Worm (Caenorhabditis elegans) whole organism, L3 larva: Measurements from ENCODE around the gene wht-2.
A peak's percentile ranks its signal among the peaks of the same experiment; 100 is the strongest.

Experiments used
- ama-1 ChIP-seq: fragments of 150-350 bp; optimal IDR thresholded peaks from 2 replicates; lab custom pipeline; 2018
- egl-27 ChIP-seq: sonication (generic microtip); optimal IDR thresholded peaks from 4 replicates; lab custom pipeline; 2017; ENCODE audit warnings: missing biosample characterization, missing genetic modification reagents, missing genetic modification characterization
- elt-1 ChIP-seq: fragments of 150-350 bp; optimal IDR thresholded peaks from 2 replicates; lab custom pipeline; 2014; ENCODE audit warnings: missing biosample characterization, missing genetic modification characterization
- fos-1 ChIP-seq: fragments of 150-350 bp; optimal IDR thresholded peaks from 2 replicates; lab custom pipeline; 2014; ENCODE audit warnings: missing biosample characterization, missing genetic modification characterization
- lsy-12 ChIP-seq: sonication (generic microtip); optimal IDR thresholded peaks from 2 replicates; lab custom pipeline; 2016; ENCODE audit warnings: mild to moderate bottlenecking, missing genetic modification characterization, missing compliant biosample characterization
- nfya-1 ChIP-seq: sonication (generic microtip); optimal IDR thresholded peaks from 2 replicates; lab custom pipeline; 2017; ENCODE audit warnings: missing genetic modification characterization, mild to moderate bottlenecking, missing compliant biosample characterization, antibody characterized with exemption, moderate library complexity; ENCODE audit not compliant: insufficient read depth
- nhr-237 ChIP-seq: fragments of 150-350 bp; optimal IDR thresholded peaks from 2 replicates; lab custom pipeline; 2014; ENCODE audit warnings: missing biosample characterization, missing genetic modification characterization
- nhr-25 ChIP-seq: sonication (generic microtip); optimal IDR thresholded peaks from 2 replicates; lab custom pipeline; 2017; ENCODE audit warnings: missing biosample characterization, missing genetic modification characterization
- nhr-28 ChIP-seq: fragments of 150-350 bp; optimal IDR thresholded peaks from 2 replicates; lab custom pipeline; 2014; ENCODE audit warnings: missing biosample characterization, missing genetic modification characterization
- nhr-77 ChIP-seq: fragments of 150-350 bp; optimal IDR thresholded peaks from 2 replicates; lab custom pipeline; 2014; ENCODE audit warnings: missing biosample characterization, missing genetic modification characterization
- pha-4 ChIP-seq: fragments of 150-350 bp; optimal IDR thresholded peaks from 2 replicates; lab custom pipeline; 2014; ENCODE audit warnings: missing biosample characterization, missing genetic modification reagents, missing genetic modification characterization
- skn-1 ChIP-seq: fragments of 150-350 bp; optimal IDR thresholded peaks from 2 replicates; lab custom pipeline; 2014; ENCODE audit warnings: missing biosample characterization, missing genetic modification characterization
- unc-62 ChIP-seq: fragments of 150-350 bp; sonication (generic microtip); optimal IDR thresholded peaks from 4 replicates; lab custom pipeline; 2014; ENCODE audit warnings: missing biosample characterization, missing genetic modification reagents, missing genetic modification characterization
- ztf-11 ChIP-seq: fragments of 150-350 bp; optimal IDR thresholded peaks from 2 replicates; lab custom pipeline; 2014; ENCODE audit warnings: missing biosample characterization, missing genetic modification characterization

DNA sequence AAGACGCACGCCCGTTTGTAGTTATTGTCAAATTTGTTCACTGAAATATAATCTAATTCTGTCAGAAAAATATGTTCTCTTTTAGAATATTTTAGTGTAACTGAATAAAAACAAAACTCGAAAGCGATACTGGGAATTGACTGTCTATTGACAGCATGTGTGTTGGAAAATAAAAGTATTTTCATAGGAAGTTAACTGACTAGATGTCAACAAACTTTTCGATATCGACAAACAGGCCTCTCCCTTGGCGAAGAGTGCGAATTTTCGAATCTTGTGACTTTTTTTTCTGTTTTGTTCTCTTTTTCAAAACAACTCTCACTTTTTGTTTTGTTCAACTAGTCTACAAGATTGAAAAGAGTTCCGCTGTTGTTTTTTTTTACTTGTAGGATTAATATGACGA, 32.0 kb upstream of the wht-2 start:
- TF ChIP-seq nhr-28 (tag; lab: Kevin White, UChicago) (no peak), ztf-11 (tag; lab: Kevin White, UChicago) (no peak), skn-1 (no peak), nhr-25 (no peak), ama-1 (lab: Kevin White, UChicago) (no peak), nhr-237 (tag; lab: Kevin White, UChicago) (no peak), pha-4 (peak; percentile 89), egl-27 (tag; lab: Kevin White, UChicago) (no peak), nhr-77 (tag; lab: Kevin White, UChicago) (no peak), nfya-1 (tag; lab: Kevin White, UChicago) (no peak), elt-1 (tag; lab: Kevin White, UChicago) (no peak), lsy-12 (tag; lab: Kevin White, UChicago) (no peak), unc-62 (GFP tag; lab: Kevin White, UChicago) (no peak), fos-1 (no peak)
